Fruit fly (Drosophila melanogaster) whole organism, adult: Measurements from ENCODE around the gene mRpS11.
A peak's percentile ranks its signal among the peaks of the same experiment; 100 is the strongest.

Experiments used
- CG11617 ChIP-seq: fragments of 200-800 bp; sonication (Bioruptor generic); optimal IDR thresholded peaks from 2 replicates; lab custom pipeline; 2017; ENCODE audit warnings: mild to moderate bottlenecking, missing biosample characterization, missing genetic modification reagents, missing genetic modification characterization
- CG12768 ChIP-seq: fragments of 200-800 bp; sonication (Bioruptor generic); optimal IDR thresholded peaks from 2 replicates; lab custom pipeline; 2017; ENCODE audit warnings: missing biosample characterization, missing genetic modification characterization, mild to moderate bottlenecking, moderate library complexity, missing genetic modification reagents
- CG14711 ChIP-seq: fragments of 200-800 bp; sonication (Bioruptor generic); optimal IDR thresholded peaks from 2 replicates; lab custom pipeline; 2018; ENCODE audit warnings: missing biosample characterization, mild to moderate bottlenecking, missing genetic modification characterization, moderate library complexity
- CG1620 ChIP-seq: fragments of 200-800 bp; sonication (Bioruptor generic); optimal IDR thresholded peaks from 2 replicates; lab custom pipeline; 2016; ENCODE audit warnings: missing biosample characterization, missing genetic modification characterization
- CG33017 ChIP-seq: fragments of 200-800 bp; sonication (Bioruptor generic); optimal IDR thresholded peaks from 2 replicates; lab custom pipeline; 2018; ENCODE audit warnings: missing biosample characterization, mild to moderate bottlenecking, missing genetic modification characterization, moderate library complexity
- CG5204 ChIP-seq: fragments of 200-800 bp; sonication (Bioruptor generic); optimal IDR thresholded peaks from 2 replicates; lab custom pipeline; 2016; ENCODE audit warnings: missing biosample characterization, missing genetic modification characterization
- CG7045 ChIP-seq: fragments of 200-800 bp; sonication (Bioruptor generic); optimal IDR thresholded peaks from 2 replicates; lab custom pipeline; 2017; ENCODE audit warnings: missing biosample characterization, mild to moderate bottlenecking, missing genetic modification characterization
- CG7101 ChIP-seq: fragments of 200-800 bp; sonication (Bioruptor generic); optimal IDR thresholded peaks from 2 replicates; lab custom pipeline; 2018; ENCODE audit warnings: missing biosample characterization, mild to moderate bottlenecking, missing genetic modification characterization, moderate library complexity
- Clk ChIP-seq: fragments of 200-800 bp; sonication (Bioruptor generic); optimal IDR thresholded peaks from 2 replicates; lab custom pipeline; 2017; ENCODE audit warnings: missing biosample characterization, missing genetic modification characterization
- Crg-1 ChIP-seq: fragments of 200-800 bp; sonication (Bioruptor generic); optimal IDR thresholded peaks from 2 replicates; lab custom pipeline; 2016; ENCODE audit warnings: missing biosample characterization, missing genetic modification characterization
- Hr96 ChIP-seq: fragments of 200-800 bp; sonication (Bioruptor generic); optimal IDR thresholded peaks from 2 replicates; lab custom pipeline; 2016; ENCODE audit warnings: missing biosample characterization, missing genetic modification characterization
- Mnt ChIP-seq: fragments of 200-800 bp; sonication (Bioruptor generic); optimal IDR thresholded peaks from 2 replicates; lab custom pipeline; 2016; ENCODE audit warnings: missing biosample characterization, mild to moderate bottlenecking, missing genetic modification characterization
- bab1 ChIP-seq: fragments of 200-800 bp; sonication (Bioruptor generic); optimal IDR thresholded peaks from 3 replicates; lab custom pipeline; 2019; ENCODE audit warnings: missing biosample characterization, mild to moderate bottlenecking, missing genetic modification characterization, moderate library complexity
- cic ChIP-seq: fragments of 200-800 bp; sonication (Bioruptor generic); optimal IDR thresholded peaks from 2 replicates; lab custom pipeline; 2017; ENCODE audit warnings: missing biosample characterization, mild to moderate bottlenecking, missing genetic modification characterization, moderate library complexity
- cnc ChIP-seq, 2 experiments: fragments of >200 bp; optimal IDR thresholded peaks; 2 replicates each; lab custom pipeline; 2017
- kay ChIP-seq: fragments of 200-800 bp; sonication (Bioruptor generic); peaks from one replicate; lab custom pipeline; 2016; ENCODE audit warnings: missing biosample characterization, missing genetic modification characterization, borderline replicate concordance
- ovo ChIP-seq: fragments of 200-800 bp; sonication (Bioruptor generic); optimal IDR thresholded peaks from 2 replicates; lab custom pipeline; 2016; ENCODE audit warnings: missing biosample characterization, missing genetic modification characterization
- pad ChIP-seq: fragments of 200-800 bp; sonication (Bioruptor generic); optimal IDR thresholded peaks from 3 replicates; lab custom pipeline; 2017; ENCODE audit warnings: missing biosample characterization, missing genetic modification characterization, mild to moderate bottlenecking, moderate library complexity, missing genetic modification reagents
- tj ChIP-seq: fragments of 200-800 bp; sonication (Bioruptor generic); optimal IDR thresholded peaks from 3 replicates; lab custom pipeline; 2017; ENCODE audit warnings: missing biosample characterization, mild to moderate bottlenecking, missing genetic modification characterization, moderate library complexity
- toe ChIP-seq: fragments of 200-800 bp; sonication (Bioruptor generic); optimal IDR thresholded peaks from 2 replicates; lab custom pipeline; 2016; ENCODE audit warnings: missing biosample characterization, missing genetic modification characterization

mRpS11 gene

DNA sequence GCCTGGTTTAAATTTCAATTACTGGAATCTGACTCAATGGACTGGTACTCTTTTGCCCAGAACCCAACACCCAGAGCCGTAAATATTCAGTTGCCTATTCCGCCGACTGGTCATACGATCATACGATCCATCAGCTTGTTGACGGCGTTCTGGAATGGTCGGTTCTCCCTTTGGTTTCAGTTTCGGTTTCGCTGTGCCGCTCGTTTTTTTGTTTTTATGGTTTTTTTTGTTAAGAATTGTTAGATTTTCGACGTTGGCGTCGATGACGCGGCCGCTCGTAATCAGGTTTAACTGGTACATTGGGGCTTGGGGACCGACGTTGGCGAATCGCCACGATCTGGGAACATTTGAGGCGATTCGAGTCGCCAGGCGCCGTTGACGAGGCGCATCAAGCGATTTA, 9.8 kb upstream of the mRpS11 start:
- TF ChIP-seq CG11617 (GFP tag; lab: Kevin White, UChicago) (no peak), CG5204 (GFP tag; lab: Kevin White, UChicago) (no peak), Crg-1 (GFP tag; lab: Kevin White, UChicago) (no peak), cic (GFP tag; lab: Kevin White, UChicago) (no peak), CG12768 (GFP tag; lab: Kevin White, UChicago) (peak; percentile 14), Mnt (GFP tag; lab: Kevin White, UChicago) (no peak), pad (GFP tag; lab: Kevin White, UChicago) (no peak), toe (GFP tag; lab: Kevin White, UChicago) (no peak), CG1620 (GFP tag; lab: Kevin White, UChicago) (no peak), Clk (no peak), CG7045 (no peak), bab1 (GFP tag; lab: Kevin White, UChicago) (no peak), tj (GFP tag; lab: Kevin White, UChicago) (peak; percentile 36)

DNA sequence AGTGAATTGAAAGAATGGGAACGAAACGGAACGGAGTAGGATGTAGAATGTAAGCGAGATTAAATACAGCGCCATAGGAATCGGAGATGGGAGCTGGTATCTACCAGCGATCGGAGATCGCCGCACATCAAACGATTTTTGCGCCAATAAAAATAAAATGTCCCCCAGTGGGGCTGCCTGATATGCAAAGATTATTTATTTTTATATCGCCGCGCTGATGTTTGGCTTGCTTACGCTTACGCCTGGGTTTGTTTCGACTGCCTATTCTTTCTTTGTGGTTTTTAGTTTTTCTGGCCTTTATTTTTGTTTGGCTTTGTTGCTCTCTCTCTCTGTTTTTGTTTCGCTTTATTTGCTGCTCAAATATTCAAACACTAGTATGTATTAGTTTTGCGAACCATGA, 8.8 kb upstream of the mRpS11 start:
- TF ChIP-seq CG33017 (tag; lab: Kevin White, UChicago) (no peak), Mnt (GFP tag; lab: Kevin White, UChicago) (no peak), tj (GFP tag; lab: Kevin White, UChicago) (no peak), CG5204 (GFP tag; lab: Kevin White, UChicago) (no peak), toe (GFP tag; lab: Kevin White, UChicago) (no peak), CG7045 (no peak), CG14711 (tag; lab: Kevin White, UChicago) (no peak), Clk (no peak), CG11617 (GFP tag; lab: Kevin White, UChicago) (no peak)

- TF ChIP-seq CG7101 (tag; lab: Kevin White, UChicago): peak; percentile 89
- peak; percentile 76 for TF ChIP-seq ovo (GFP tag; lab: Kevin White, UChicago)
- TF ChIP-seq CG12768 (GFP tag; lab: Kevin White, UChicago): peak; percentile 94
- TF ChIP-seq cnc (optimal IDR thresholded peaks at IDR 0.05; lab: Kevin White, UChicago): no peak
- TF ChIP-seq CG7045: peak; percentile 91
- peak; percentile 91 for TF ChIP-seq kay
- TF ChIP-seq Crg-1 (GFP tag; lab: Kevin White, UChicago): peak; percentile 94
- TF ChIP-seq CG1620 (GFP tag; lab: Kevin White, UChicago): peak; percentile 68
- TF ChIP-seq CG11617 (GFP tag; lab: Kevin White, UChicago): peak; percentile 90
- peak; percentile 78 for TF ChIP-seq Mnt (GFP tag; lab: Kevin White, UChicago)
- TF ChIP-seq CG14711 (tag; lab: Kevin White, UChicago): peak; percentile 87
- TF ChIP-seq Hr96: peak; percentile 74
- peak; percentile 61 for TF ChIP-seq Clk
- peak; percentile 84 for TF ChIP-seq CG5204 (GFP tag; lab: Kevin White, UChicago)
- TF ChIP-seq bab1 (GFP tag; lab: Kevin White, UChicago): peak; percentile 79
- TF ChIP-seq pad (GFP tag; lab: Kevin White, UChicago): peak; percentile 76
- TF ChIP-seq tj (GFP tag; lab: Kevin White, UChicago): peak; percentile 88
- TF ChIP-seq toe (GFP tag; lab: Kevin White, UChicago): peak; percentile 53
- peak; percentile 87 for TF ChIP-seq CG33017 (tag; lab: Kevin White, UChicago)
- peak; percentile 96 for TF ChIP-seq cic (GFP tag; lab: Kevin White, UChicago)
These were observed 7.3 kb upstream of the mRpS11 start for dm6 chr3R:17065018-17065784.

DNA sequence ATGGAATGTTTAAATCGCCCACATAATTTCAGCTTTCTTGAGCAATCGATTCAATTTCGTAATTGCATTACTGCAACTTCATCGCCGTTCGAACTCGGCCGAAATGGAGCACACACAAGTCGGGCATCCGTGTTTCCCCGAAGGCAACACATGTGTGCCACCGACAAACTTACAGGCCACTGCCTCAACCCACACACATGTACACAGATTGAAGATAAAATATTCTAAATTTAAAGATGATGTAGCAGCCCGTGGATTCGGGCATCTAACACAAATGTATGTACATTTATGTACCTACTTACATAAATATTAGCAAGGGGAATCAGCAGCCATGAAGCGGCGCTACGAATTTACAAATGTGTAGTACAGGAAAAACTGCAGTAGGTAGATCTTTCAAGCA, 6.5 kb upstream of the mRpS11 start:
- TF ChIP-seq kay (peak; percentile 81), cnc (optimal IDR thresholded peaks at IDR 0.05; lab: Kevin White, UChicago) (no peak), Hr96 (no peak)

DNA sequence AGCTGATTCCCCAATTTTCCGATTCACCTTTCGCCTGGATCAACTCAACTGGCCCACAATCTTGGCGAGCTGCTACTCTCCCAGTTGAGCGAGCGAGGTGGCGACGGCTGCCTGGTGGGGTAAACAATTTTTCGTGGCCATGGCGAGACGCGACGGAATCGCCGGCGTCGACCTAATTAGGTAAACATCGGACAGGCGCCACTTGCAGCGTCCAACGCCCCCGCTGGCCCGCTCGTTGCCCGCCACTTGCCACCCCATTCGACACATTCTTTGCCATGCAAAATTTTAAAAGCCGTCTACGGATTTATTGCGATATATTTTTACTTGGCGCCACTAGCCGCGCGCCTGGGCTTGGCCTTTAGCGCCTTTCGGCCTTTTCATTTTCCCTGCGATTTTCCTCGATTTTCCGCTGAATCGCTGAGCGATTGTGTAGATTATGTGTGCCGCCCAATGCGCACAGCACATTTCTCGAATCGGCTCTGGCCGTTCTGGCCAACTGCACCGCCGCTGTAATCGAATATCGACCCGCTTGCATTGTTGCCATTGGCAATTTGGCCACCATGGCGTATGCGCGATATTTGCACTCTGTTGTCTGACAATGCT, 5.6 kb upstream of the mRpS11 start:
- TF ChIP-seq tj (GFP tag; lab: Kevin White, UChicago) (no peak), kay (no peak), pad (GFP tag; lab: Kevin White, UChicago) (no peak), Crg-1 (GFP tag; lab: Kevin White, UChicago) (no peak), cnc (optimal IDR thresholded peaks at IDR 0.05; lab: Kevin White, UChicago) (no peak), CG7101 (tag; lab: Kevin White, UChicago) (no peak), CG1620 (GFP tag; lab: Kevin White, UChicago) (no peak), Clk (no peak)

DNA sequence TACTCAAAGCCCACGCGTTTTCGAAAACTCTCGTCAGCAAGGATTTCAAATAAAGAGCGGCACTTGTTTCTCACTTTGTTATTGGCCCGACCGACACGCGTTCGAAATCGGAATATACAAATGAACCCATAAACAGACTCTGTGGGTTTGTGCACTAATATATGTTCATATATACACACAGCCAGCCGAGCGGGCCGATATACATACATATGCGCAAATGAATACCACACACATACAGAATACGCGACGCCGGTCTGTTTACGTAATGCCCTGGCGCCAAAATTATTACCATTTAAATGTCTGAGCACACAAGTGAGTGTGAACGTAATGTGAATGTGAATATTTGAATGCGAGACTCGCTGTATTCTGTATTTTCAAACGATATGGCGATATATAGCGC, 4.8 kb upstream of the mRpS11 start:
- TF ChIP-seq CG11617 (GFP tag; lab: Kevin White, UChicago) (no peak), CG7101 (tag; lab: Kevin White, UChicago) (peak; percentile 4), kay (peak; percentile 81), cic (GFP tag; lab: Kevin White, UChicago) (peak; percentile 74), tj (GFP tag; lab: Kevin White, UChicago) (no peak), CG12768 (GFP tag; lab: Kevin White, UChicago) (peak; percentile 16), pad (GFP tag; lab: Kevin White, UChicago) (no peak)
